Worm (Caenorhabditis elegans): Measurements from ENCODE around the gene cku-80.

DNA sequence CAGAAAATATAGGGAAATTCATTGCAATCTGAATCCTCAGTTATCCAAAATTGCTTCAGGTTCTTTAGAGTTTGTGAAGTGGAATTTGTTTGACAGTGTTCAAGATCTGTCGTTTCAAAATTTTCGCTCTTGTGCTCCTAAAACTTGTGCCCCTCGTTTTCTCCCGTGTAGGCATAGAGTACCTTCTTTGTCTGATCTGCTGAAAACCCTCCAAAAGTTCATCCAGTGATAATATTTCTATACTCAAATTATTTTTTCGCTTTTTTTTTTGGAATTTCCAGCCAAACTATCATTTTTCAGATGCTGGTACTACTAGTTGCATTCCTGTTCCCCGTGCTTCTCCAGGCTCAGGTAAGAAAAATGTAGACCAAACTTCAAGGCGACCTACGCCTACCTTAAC lies 25.2 kb upstream of the cku-80 start, which contains the start of gene R07E5.4:
- no peak for TF ChIP-seq ceh-39 (tag; optimal IDR thresholded peaks at IDR 0.05)
- TF ChIP-seq ces-1 (GFP tag; optimal IDR thresholded peaks at IDR 0.05): no peak
- TF ChIP-seq mab-5 (tag; optimal IDR thresholded peaks at IDR 0.05): no peak
- TF ChIP-seq elt-3 (tag; optimal IDR thresholded peaks at IDR 0.05): no peak
- TF ChIP-seq pha-4 (tag; optimal IDR thresholded peaks at IDR 0.05): no peak
- TF ChIP-seq zip-8 (tag; optimal IDR thresholded peaks at IDR 0.05): no peak
- no peak for TF ChIP-seq snpc-4 (tag; optimal IDR thresholded peaks at IDR 0.05)

Measured in whole organism, mixed stage, embryonic.